Fruit fly (Drosophila melanogaster): ENCODE results near the gene Qsox2.

- TF ChIP-seq ttk (optimal IDR thresholded peaks at IDR 0.05) (no peak), Sin3A (optimal IDR thresholded peaks at IDR 0.05) (no peak), Myc (optimal IDR thresholded peaks at IDR 0.05) (no peak), psq (optimal IDR thresholded peaks at IDR 0.05) (no peak)
These were observed 31.1 kb downstream of the Qsox2 start for dm6 chr3R:21944666-21945065.
